Fruit fly (Drosophila melanogaster): ENCODE measurements around the gene CG44325.

The CG44325 gene

dm6 chrX:9060078-9060477 lies 18.2 kb downstream of the CG44325 start (continued):
- TF ChIP-seq chif (GFP tag; optimal IDR thresholded peaks at IDR 0.05) (peak; percentile 48 to 66), NFAT (GFP tag; IDR thresholded peaks at IDR 0.05) (0 out of 2 replicates have a peak, but pooled peaks have one; percentile 49), CG3163 (GFP tag; optimal IDR thresholded peaks at IDR 0.05) (no peak), Hmx (GFP tag; optimal IDR thresholded peaks at IDR 0.05) (no peak), tx (GFP tag; optimal IDR thresholded peaks at IDR 0.05) (no peak), jumu (GFP tag; optimal IDR thresholded peaks at IDR 0.05) (no peak), vfl (GFP tag; optimal IDR thresholded peaks at IDR 0.05) (no peak), insv (GFP tag; optimal IDR thresholded peaks at IDR 0.05) (no peak), HLH54F (GFP tag; optimal IDR thresholded peaks at IDR 0.05) (peak; percentile 29), sob (GFP tag; IDR thresholded peaks at IDR 0.05) (peak; percentile 69), Dip2 (GFP tag; IDR thresholded peaks at IDR 0.05) (no peak), pan (optimal IDR thresholded peaks at IDR 0.05) (no peak), pan (GFP tag; optimal IDR thresholded peaks at IDR 0.05 in 1 of 2, IDR thresholded peaks at IDR 0.05 in 1 of 2) (peak in 1 of 2 experiments; percentile 75), Dek (tag; optimal IDR thresholded peaks at IDR 0.05) (peak; percentile 74), CG4854 (GFP tag; optimal IDR thresholded peaks at IDR 0.05) (no peak), ash1 (GFP tag; optimal IDR thresholded peaks at IDR 0.05) (no peak), Spps (tag; optimal IDR thresholded peaks at IDR 0.05) (peak; percentile 11), Pdp1 (GFP tag; optimal IDR thresholded peaks at IDR 0.05) (peak; percentile 41 to 42), knrl (GFP tag; IDR thresholded peaks at IDR 0.05; ENCODE audit: partially characterized antibody) (no peak), dpn (GFP tag; optimal IDR thresholded peaks at IDR 0.05) (peak; percentile 44 to 74), CG17361 (GFP tag; IDR thresholded peaks at IDR 0.05) (no peak; the same call in 2 of the 3 replicates), CG14050 (GFP tag; IDR thresholded peaks at IDR 0.05) (peak; percentile 66), repo (GFP tag; optimal IDR thresholded peaks at IDR 0.05) (peak; percentile 24), pho (GFP tag; optimal IDR thresholded peaks at IDR 0.05) (peak; percentile 10), CG30403 (GFP tag; optimal IDR thresholded peaks at IDR 0.05) (peak; percentile 75), CG12299 (tag; optimal IDR thresholded peaks at IDR 0.05) (peak; percentile 73), pb (GFP tag; optimal IDR thresholded peaks at IDR 0.05) (no peak)

dm6 chrX:9048941-9049340 lies 29.4 kb downstream of the CG44325 start:
- TF ChIP-seq CrebB (tag; optimal IDR thresholded peaks at IDR 0.05) (no peak), sens (GFP tag) (no peak), cg (GFP tag; optimal IDR thresholded peaks at IDR 0.05) (peak; percentile 32), kah (GFP tag; optimal IDR thresholded peaks at IDR 0.05) (peak; percentile 31), CG10274 (GFP tag; optimal IDR thresholded peaks at IDR 0.05) (no peak), CG1792 (GFP tag; optimal IDR thresholded peaks at IDR 0.05) (no peak), Opbp (GFP tag; IDR thresholded peaks at IDR 0.05; ENCODE audit: partially characterized antibody) (no peak), ash1 (GFP tag; optimal IDR thresholded peaks at IDR 0.05) (no peak), emc (GFP tag; optimal IDR thresholded peaks at IDR 0.05) (no peak), CG8388 (GFP tag; optimal IDR thresholded peaks at IDR 0.05) (no peak), ac (GFP tag; optimal IDR thresholded peaks at IDR 0.05) (no peak), Max (GFP tag; optimal IDR thresholded peaks at IDR 0.05) (no peak), CG18011 (GFP tag; optimal IDR thresholded peaks at IDR 0.05) (no peak), jigr1 (GFP tag; IDR thresholded peaks at IDR 0.05) (no peak), Rfx (GFP tag; IDR thresholded peaks at IDR 0.05) (no peak), fd96Cb (tag; optimal IDR thresholded peaks at IDR 0.05) (no peak), C15 (GFP tag; IDR thresholded peaks at IDR 0.05) (no peak), CG33213 (GFP tag; optimal IDR thresholded peaks at IDR 0.05) (no peak), Trl (optimal IDR thresholded peaks at IDR 0.05) (peak; percentile 6 to 53), Trl (GFP tag; optimal IDR thresholded peaks at IDR 0.05) (no peak), crol (GFP tag; IDR thresholded peaks at IDR 0.05) (peak; percentile 42), CG4360 (GFP tag; IDR thresholded peaks at IDR 0.05) (peak; percentile 69), Blimp-1 (GFP tag; optimal IDR thresholded peaks at IDR 0.05) (peak; percentile 69)

Measured in whole organism, embryonic.